Fruit fly (Drosophila melanogaster): ENCODE results near the gene Mst84Dd.

Mst84Dd gene

dm6 chr3R:7344769-7345168 is 18.8 kb downstream of the Mst84Dd start, which contains the start of gene CG31496:
Gene CG31496 (plus strand): TSS chr3R:7345069.
- TF ChIP-seq Sp1 (GFP tag; optimal IDR thresholded peaks at IDR 0.05), result no peak
- no peak for TF ChIP-seq Hr78 (GFP tag; optimal IDR thresholded peaks at IDR 0.05)
- no peak for TF ChIP-seq Myc (optimal IDR thresholded peaks at IDR 0.05)
- no peak for TF ChIP-seq Hr83 (GFP tag; optimal IDR thresholded peaks at IDR 0.05; ENCODE audit: poor library complexity, severe bottlenecking)
- TF ChIP-seq CG32264 (GFP tag; optimal IDR thresholded peaks at IDR 0.05), result no peak
- TF ChIP-seq h (GFP tag; optimal IDR thresholded peaks at IDR 0.05), result no peak
- TF ChIP-seq foxo (GFP tag; optimal IDR thresholded peaks at IDR 0.05), result no peak
- TF ChIP-seq Rel (GFP tag; optimal IDR thresholded peaks at IDR 0.05), result no peak
- TF ChIP-seq Rel (tag; optimal IDR thresholded peaks at IDR 0.05), result no peak
- TF ChIP-seq psq (GFP tag; optimal IDR thresholded peaks at IDR 0.05), result no peak
- no peak for TF ChIP-seq Mio (GFP tag; optimal IDR thresholded peaks at IDR 0.05)
- no peak for TF ChIP-seq Vsx2 (GFP tag; optimal IDR thresholded peaks at IDR 0.05; ENCODE audit: partially characterized antibody)
- TF ChIP-seq tai (GFP tag; optimal IDR thresholded peaks at IDR 0.05), result no peak
- no peak for TF ChIP-seq N (GFP tag; optimal IDR thresholded peaks at IDR 0.05)
- no peak for TF ChIP-seq Hnf4 (GFP tag; optimal IDR thresholded peaks at IDR 0.05)
- no peak for TF ChIP-seq Dif (GFP tag; optimal IDR thresholded peaks at IDR 0.05; ENCODE audit: partially characterized antibody)
- no peak for TF ChIP-seq lola (GFP tag; optimal IDR thresholded peaks at IDR 0.05)
- no peak for TF ChIP-seq brk (GFP tag; optimal IDR thresholded peaks at IDR 0.05)
- no peak for TF ChIP-seq dsf (GFP tag; optimal IDR thresholded peaks at IDR 0.05; ENCODE audit: borderline replicate concordance)
- no peak for TF ChIP-seq GATAd (GFP tag; optimal IDR thresholded peaks at IDR 0.05)

DNA sequence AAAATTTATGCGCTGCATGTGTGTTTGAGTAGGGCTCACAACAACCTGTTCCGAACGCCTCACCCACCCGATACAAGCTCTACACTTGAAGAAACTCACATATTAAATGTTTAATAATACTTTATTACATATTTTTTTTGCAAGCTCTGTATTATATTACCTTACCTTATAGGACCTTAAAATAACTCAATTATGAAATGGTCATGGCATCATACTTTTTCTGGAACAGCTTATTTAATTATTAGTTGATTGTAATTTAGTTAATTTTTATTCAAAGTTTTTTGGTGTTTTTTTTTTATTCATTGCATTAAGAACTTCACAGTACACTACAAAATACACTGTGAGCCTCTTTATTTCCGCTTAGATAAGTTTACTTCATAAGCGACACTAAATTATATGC is 27.1 kb downstream of the Mst84Dd start:
- TF ChIP-seq Sp1 (GFP tag; optimal IDR thresholded peaks at IDR 0.05), result peak; percentile 28
- TF ChIP-seq Rel (GFP tag; optimal IDR thresholded peaks at IDR 0.05), result no peak
- no peak for TF ChIP-seq Rel (tag; optimal IDR thresholded peaks at IDR 0.05)
- TF ChIP-seq CG9705 (GFP tag; optimal IDR thresholded peaks at IDR 0.05), result no peak
- peak; percentile 29 for TF ChIP-seq woc (GFP tag; optimal IDR thresholded peaks at IDR 0.05)
- TF ChIP-seq dsf (GFP tag; optimal IDR thresholded peaks at IDR 0.05; ENCODE audit: borderline replicate concordance), result no peak
- peak; percentile 41 for TF ChIP-seq rgr (GFP tag; optimal IDR thresholded peaks at IDR 0.05)
- no peak for TF ChIP-seq CrebA (GFP tag; optimal IDR thresholded peaks at IDR 0.05; ENCODE audit: borderline replicate concordance)
- TF ChIP-seq pan (optimal IDR thresholded peaks at IDR 0.05), result no peak
- peak; percentile 34 for TF ChIP-seq HLH106 (tag; optimal IDR thresholded peaks at IDR 0.05)
- TF ChIP-seq h (GFP tag; optimal IDR thresholded peaks at IDR 0.05), result peak; percentile 30
- peak; percentile 12 for TF ChIP-seq psq (GFP tag; optimal IDR thresholded peaks at IDR 0.05)
- TF ChIP-seq OdsH (GFP tag; optimal IDR thresholded peaks at IDR 0.05), result peak; percentile 34
- TF ChIP-seq brk (GFP tag; optimal IDR thresholded peaks at IDR 0.05), result no peak
- TF ChIP-seq dl (GFP tag; optimal IDR thresholded peaks at IDR 0.05; ENCODE audit: insufficient read depth in 1 of 2, partially characterized antibody in 2 of 2), result no peak
- TF ChIP-seq usp (GFP tag; optimal IDR thresholded peaks at IDR 0.05), result no peak
- TF ChIP-seq foxo (GFP tag; optimal IDR thresholded peaks at IDR 0.05), result peak in 1 of 2 experiments; percentile 29
- TF ChIP-seq fru (GFP tag; optimal IDR thresholded peaks at IDR 0.05), result peak; percentile 37

DNA sequence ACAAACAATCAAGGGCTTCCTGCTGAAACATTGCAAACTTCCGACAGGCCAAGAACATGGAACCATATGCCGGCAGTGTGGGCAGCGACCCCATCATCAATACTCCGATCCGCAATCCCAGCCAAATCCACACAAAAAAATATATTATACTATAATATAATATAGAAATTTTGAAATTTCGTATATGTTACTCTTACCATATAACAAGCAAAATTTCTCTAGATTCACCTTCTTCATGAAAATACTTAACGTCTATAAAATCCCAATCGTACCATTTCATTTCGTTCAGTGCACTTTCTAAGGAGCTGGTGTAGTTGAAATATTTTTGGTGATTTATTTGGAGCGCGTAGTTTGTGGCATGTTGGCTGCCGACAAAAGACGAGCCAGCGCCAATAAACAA is 29.0 kb downstream of the Mst84Dd start:
- TF ChIP-seq Sp1 (GFP tag; optimal IDR thresholded peaks at IDR 0.05), result peak; percentile 5
- no peak for TF ChIP-seq sv (GFP tag; optimal IDR thresholded peaks at IDR 0.05)
- TF ChIP-seq br (GFP tag; optimal IDR thresholded peaks at IDR 0.05), result no peak
- peak; percentile 24 for TF ChIP-seq h (GFP tag; optimal IDR thresholded peaks at IDR 0.05)
- no peak for TF ChIP-seq psq (GFP tag; optimal IDR thresholded peaks at IDR 0.05)
- peak in 1 of 2 experiments; percentile 33 for TF ChIP-seq foxo (GFP tag; optimal IDR thresholded peaks at IDR 0.05)
- TF ChIP-seq CG32264 (GFP tag; optimal IDR thresholded peaks at IDR 0.05), result no peak
- TF ChIP-seq tai (GFP tag; optimal IDR thresholded peaks at IDR 0.05), result no peak
- peak; percentile 33 for TF ChIP-seq HLH106 (tag; optimal IDR thresholded peaks at IDR 0.05)
- no peak for TF ChIP-seq sage (GFP tag; optimal IDR thresholded peaks at IDR 0.05)
- TF ChIP-seq woc (GFP tag; optimal IDR thresholded peaks at IDR 0.05), result no peak
- no peak for TF ChIP-seq Jra (GFP tag; optimal IDR thresholded peaks at IDR 0.05)
- TF ChIP-seq OdsH (GFP tag; optimal IDR thresholded peaks at IDR 0.05), result peak; percentile 38

DNA sequence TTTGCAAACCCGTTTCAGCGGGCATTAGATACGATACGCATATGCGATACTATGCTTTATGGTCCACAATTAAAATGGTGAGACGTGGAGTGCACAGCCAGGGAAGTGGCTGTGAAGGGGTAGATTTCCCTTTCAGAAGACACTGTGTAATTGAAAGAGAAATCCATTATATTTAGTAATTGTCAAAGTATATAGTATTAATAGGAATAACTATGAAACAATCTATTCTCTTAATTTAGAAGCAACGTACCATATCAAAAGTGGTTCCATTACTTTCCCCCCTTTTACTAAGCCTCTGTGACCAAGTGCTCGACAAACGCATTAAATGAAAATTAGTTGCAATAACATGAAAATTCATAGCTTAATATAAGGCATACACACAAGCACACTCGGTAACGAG is 32.9 kb downstream of the Mst84Dd start:
- TF ChIP-seq sv (GFP tag; optimal IDR thresholded peaks at IDR 0.05) (no peak), usp (GFP tag; optimal IDR thresholded peaks at IDR 0.05) (no peak), sage (GFP tag; optimal IDR thresholded peaks at IDR 0.05) (no peak), Vsx2 (GFP tag; optimal IDR thresholded peaks at IDR 0.05; ENCODE audit: partially characterized antibody) (no peak), N (GFP tag; optimal IDR thresholded peaks at IDR 0.05) (no peak), OdsH (GFP tag; optimal IDR thresholded peaks at IDR 0.05) (no peak), tai (GFP tag; optimal IDR thresholded peaks at IDR 0.05) (no peak), Jra (GFP tag; optimal IDR thresholded peaks at IDR 0.05) (no peak), CG9705 (GFP tag; optimal IDR thresholded peaks at IDR 0.05) (no peak), CG32264 (GFP tag; optimal IDR thresholded peaks at IDR 0.05) (no peak), CrebA (GFP tag; optimal IDR thresholded peaks at IDR 0.05; ENCODE audit: borderline replicate concordance) (no peak), fru (GFP tag; optimal IDR thresholded peaks at IDR 0.05) (no peak), woc (GFP tag; optimal IDR thresholded peaks at IDR 0.05) (no peak), GATAd (GFP tag; optimal IDR thresholded peaks at IDR 0.05) (no peak), Dfd (GFP tag; optimal IDR thresholded peaks at IDR 0.05) (no peak), lola (GFP tag; optimal IDR thresholded peaks at IDR 0.05) (no peak), HLH106 (tag; optimal IDR thresholded peaks at IDR 0.05) (no peak)

All from whole organism, wandering third instar larva.